Fruit fly (Drosophila melanogaster): ENCODE results near the gene Nin.

Nin gene

DNA sequence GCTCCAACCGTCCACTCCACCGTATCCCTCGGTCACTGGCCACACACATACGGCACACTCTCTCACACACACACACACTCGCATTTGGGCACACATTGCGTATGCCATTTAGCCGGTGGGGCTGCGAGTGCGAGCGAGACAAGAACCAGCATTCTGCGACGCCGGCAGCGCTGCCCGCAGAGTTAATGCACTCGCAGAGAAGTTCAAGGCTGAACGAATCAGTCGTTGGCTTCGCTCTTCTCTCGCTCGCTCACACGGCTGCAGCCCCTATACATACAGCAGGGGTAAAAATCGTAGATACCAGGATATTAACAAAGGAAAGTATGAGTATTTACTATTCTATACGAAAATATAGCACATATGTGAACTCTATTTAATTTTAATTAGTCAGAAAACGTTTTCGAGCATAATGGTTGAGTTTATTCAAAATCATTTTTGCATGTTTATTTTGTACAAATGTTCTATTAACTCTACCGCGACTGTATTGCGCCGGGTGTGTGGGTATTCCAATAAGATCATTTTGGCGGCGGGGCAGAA lies 14.7 kb upstream of the Nin start (continued):
- TF ChIP-seq eg (GFP tag; IDR thresholded peaks at IDR 0.05): peak; percentile 92
- TF ChIP-seq CG8632 (GFP tag; optimal IDR thresholded peaks at IDR 0.05): peak; percentile 94
- peak; percentile 96 for TF ChIP-seq pdm3 (GFP tag; optimal IDR thresholded peaks at IDR 0.05)
- peak; percentile 94 for TF ChIP-seq CG1621 (tag; optimal IDR thresholded peaks at IDR 0.05)
- TF ChIP-seq CG31627 (GFP tag; optimal IDR thresholded peaks at IDR 0.05): peak; percentile 95
- peak; percentile 80 for TF ChIP-seq CG4318 (GFP tag; optimal IDR thresholded peaks at IDR 0.05)
- peak; percentile 96 for TF ChIP-seq acj6 (GFP tag; optimal IDR thresholded peaks at IDR 0.05)
- peak; percentile 97 for TF ChIP-seq Met (GFP tag; optimal IDR thresholded peaks at IDR 0.05)
- peak; percentile 92 for TF ChIP-seq CG7368 (GFP tag; optimal IDR thresholded peaks at IDR 0.05)

DNA sequence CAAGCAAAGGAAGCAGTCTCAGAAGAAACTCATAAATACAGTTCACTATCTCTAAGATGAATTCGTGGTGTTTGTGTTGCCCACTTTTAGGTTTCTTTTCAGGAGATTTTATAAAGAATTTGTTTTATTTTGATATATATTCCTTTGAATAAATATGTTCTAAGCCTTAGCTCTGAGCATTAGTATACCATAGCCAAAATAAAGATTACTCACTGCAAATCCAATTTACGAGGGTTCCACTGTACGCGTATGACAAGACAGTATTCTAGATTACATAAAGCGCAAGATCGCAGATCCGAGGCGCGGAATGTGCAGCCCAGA lies 14.3 kb upstream of the Nin start:
- TF ChIP-seq CG11902 (GFP tag; optimal IDR thresholded peaks at IDR 0.05) (peak; percentile 94), CG34406 (GFP tag; optimal IDR thresholded peaks at IDR 0.05) (peak; percentile 92), Smox (GFP tag; optimal IDR thresholded peaks at IDR 0.05) (peak; percentile 94), CG31627 (GFP tag; optimal IDR thresholded peaks at IDR 0.05) (peak; percentile 95), Hr39 (GFP tag; optimal IDR thresholded peaks at IDR 0.05) (peak; percentile 89), vri (GFP tag; optimal IDR thresholded peaks at IDR 0.05) (no peak), acj6 (GFP tag; optimal IDR thresholded peaks at IDR 0.05) (peak; percentile 94), CG3032 (tag; optimal IDR thresholded peaks at IDR 0.05) (peak; percentile 98), Sox102F (GFP tag; optimal IDR thresholded peaks at IDR 0.05) (peak; percentile 95), CG10631 (GFP tag; optimal IDR thresholded peaks at IDR 0.05) (peak; percentile 96), CG16779 (tag; optimal IDR thresholded peaks at IDR 0.05) (peak; percentile 86), Ets21C (GFP tag; optimal IDR thresholded peaks at IDR 0.05) (peak; percentile 89), fkh (GFP tag; optimal IDR thresholded peaks at IDR 0.05) (no peak), OdsH (GFP tag; optimal IDR thresholded peaks at IDR 0.05) (peak; percentile 93), Hr4 (GFP tag; optimal IDR thresholded peaks at IDR 0.05) (peak; percentile 73), CG4318 (GFP tag; optimal IDR thresholded peaks at IDR 0.05) (peak; percentile 53), CG8119 (GFP tag; IDR thresholded peaks at IDR 0.05) (peak; percentile 78), CG10669 (GFP tag; optimal IDR thresholded peaks at IDR 0.05) (peak; percentile 98), CG3919 (GFP tag; optimal IDR thresholded peaks at IDR 0.05) (peak; percentile 91), esn (GFP tag; optimal IDR thresholded peaks at IDR 0.05) (peak; percentile 94), cyc (GFP tag; optimal IDR thresholded peaks at IDR 0.05) (peak; percentile 95), Lpt (GFP tag; optimal IDR thresholded peaks at IDR 0.05) (peak; percentile 33), CG15336 (GFP tag; IDR thresholded peaks at IDR 0.05) (peak; percentile 77), Hr38 (GFP tag; optimal IDR thresholded peaks at IDR 0.05) (no peak), CG7368 (GFP tag; optimal IDR thresholded peaks at IDR 0.05) (peak; percentile 87), CG6163 (GFP tag; IDR thresholded peaks at IDR 0.05) (peak; percentile 91), achi (GFP tag; optimal IDR thresholded peaks at IDR 0.05) (peak; percentile 92), CG6792 (GFP tag; optimal IDR thresholded peaks at IDR 0.05) (peak; percentile 91), Blimp-1 (GFP tag; optimal IDR thresholded peaks at IDR 0.05) (peak; percentile 55), dsx (GFP tag; optimal IDR thresholded peaks at IDR 0.05; ENCODE audit: poor library complexity, severe bottlenecking) (peak; percentile 96), pdm3 (GFP tag; optimal IDR thresholded peaks at IDR 0.05) (peak; percentile 94), dac (GFP tag; optimal IDR thresholded peaks at IDR 0.05) (no peak), Gug (GFP tag; IDR thresholded peaks at IDR 0.05) (peak; percentile 73), CG1621 (tag; optimal IDR thresholded peaks at IDR 0.05) (peak; percentile 93), Sox14 (GFP tag; optimal IDR thresholded peaks at IDR 0.05) (peak; percentile 74), eg (GFP tag; IDR thresholded peaks at IDR 0.05) (peak; percentile 78), Met (GFP tag; optimal IDR thresholded peaks at IDR 0.05) (peak; percentile 94), CG6854 (GFP tag; optimal IDR thresholded peaks at IDR 0.05) (peak; percentile 77), spab (GFP tag; optimal IDR thresholded peaks at IDR 0.05) (peak; percentile 94), Eip78C (GFP tag) (peak; percentile 99), topi (GFP tag; optimal IDR thresholded peaks at IDR 0.05) (peak; percentile 95), svp (GFP tag) (peak; percentile 92), Sox15 (GFP tag; optimal IDR thresholded peaks at IDR 0.05) (peak; percentile 92), fd59A (GFP tag; optimal IDR thresholded peaks at IDR 0.05) (peak; percentile 95), CG11762 (GFP tag; optimal IDR thresholded peaks at IDR 0.05; ENCODE audit: insufficient read depth) (peak; percentile 90), Eip93F (GFP tag; optimal IDR thresholded peaks at IDR 0.05) (peak; percentile 84), CG8632 (GFP tag; optimal IDR thresholded peaks at IDR 0.05) (peak; percentile 94), ss (GFP tag; optimal IDR thresholded peaks at IDR 0.05) (peak; percentile 72 to 94)

All from whole organism, prepupa.